Worm (Caenorhabditis elegans) whole organism, late embryonic: ENCODE results near the gene aat-3.

Experiments used
- C38D4.7 ChIP-seq: fragments of 200-800 bp; sonication (Bioruptor generic); optimal IDR thresholded peaks from 2 replicates; lab custom pipeline; 2018; ENCODE audit warnings: mild to moderate bottlenecking, missing genetic modification characterization, moderate library complexity, missing compliant biosample characterization
- ceh-24 ChIP-seq: sonication (generic microtip); optimal IDR thresholded peaks from 2 replicates; lab custom pipeline; 2016; ENCODE audit warnings: mild to moderate bottlenecking, missing genetic modification characterization, missing compliant biosample characterization
- ets-4 ChIP-seq: sonication (generic microtip); optimal IDR thresholded peaks from 2 replicates; lab custom pipeline; 2016; ENCODE audit warnings: missing genetic modification characterization, missing compliant biosample characterization
- fkh-10 ChIP-seq: fragments of 150-350 bp; optimal IDR thresholded peaks from 2 replicates; lab custom pipeline; 2014; ENCODE audit warnings: missing biosample characterization, missing genetic modification reagents, missing genetic modification characterization
- hlh-13 ChIP-seq: fragments of 200-800 bp; sonication (Bioruptor generic); optimal IDR thresholded peaks from 2 replicates; lab custom pipeline; 2018; ENCODE audit warnings: mild to moderate bottlenecking, missing genetic modification characterization, missing compliant biosample characterization
- nhr-11 ChIP-seq: fragments of 150-350 bp; optimal IDR thresholded peaks from 2 replicates; lab custom pipeline; 2014; ENCODE audit warnings: missing biosample characterization, missing genetic modification characterization
- pag-3 ChIP-seq: sonication (generic microtip); optimal IDR thresholded peaks from 2 replicates; lab custom pipeline; 2016; ENCODE audit warnings: missing compliant biosample characterization, missing genetic modification characterization, borderline replicate concordance
- pat-9 ChIP-seq: fragments of 200-800 bp; sonication (Bioruptor generic); optimal IDR thresholded peaks from 2 replicates; lab custom pipeline; 2018; ENCODE audit warnings: mild to moderate bottlenecking, missing genetic modification characterization, moderate library complexity, missing compliant biosample characterization
- ref-2 ChIP-seq: sonication (generic microtip); optimal IDR thresholded peaks from 2 replicates; lab custom pipeline; 2016; ENCODE audit warnings: missing genetic modification characterization, missing compliant biosample characterization
- rnt-1 ChIP-seq: sonication (generic microtip); optimal IDR thresholded peaks from 2 replicates; lab custom pipeline; 2016; ENCODE audit warnings: missing genetic modification characterization, missing compliant biosample characterization
- syd-9 ChIP-seq: sonication (generic microtip); optimal IDR thresholded peaks from 2 replicates; lab custom pipeline; 2016; ENCODE audit warnings: mild to moderate bottlenecking, missing genetic modification characterization, moderate library complexity, missing compliant biosample characterization
- ttx-3 ChIP-seq: sonication (generic microtip); optimal IDR thresholded peaks from 2 replicates; lab custom pipeline; 2016; ENCODE audit warnings: missing genetic modification reagents, missing genetic modification characterization, missing compliant biosample characterization

DNA sequence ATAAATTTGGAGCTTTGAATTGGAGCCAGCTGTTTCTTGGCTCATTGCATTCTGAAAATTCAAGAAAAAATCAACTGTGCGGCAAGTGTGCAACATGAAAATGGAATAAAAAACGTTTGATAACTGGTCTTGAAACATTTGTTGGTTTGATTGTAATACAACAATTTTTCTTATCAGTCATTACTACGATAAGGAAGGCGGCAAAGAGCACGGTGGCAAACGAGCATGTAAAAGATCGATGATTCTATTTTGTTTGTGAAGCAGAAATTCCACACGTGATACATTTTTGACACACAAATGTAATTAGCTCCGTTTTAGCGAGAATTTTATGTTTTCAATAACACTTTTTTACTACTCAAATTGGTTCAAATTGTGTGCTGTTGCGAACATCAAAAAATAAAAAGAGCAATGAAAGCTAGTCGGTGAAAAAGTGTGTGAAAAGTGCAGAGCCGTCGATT is 28.5 kb downstream of the aat-3 start, which contains the start of gene H01M10.1:
- no peak for TF ChIP-seq nhr-11 (tag; lab: Kevin White, UChicago)
- no peak for TF ChIP-seq ets-4 (tag; lab: Kevin White, UChicago)
- TF ChIP-seq fkh-10: no peak
- TF ChIP-seq hlh-13 (GFP tag; lab: Kevin White, UChicago): no peak
- TF ChIP-seq rnt-1: no peak
- no peak for TF ChIP-seq ceh-24 (tag; lab: Kevin White, UChicago)
- TF ChIP-seq pat-9 (tag; lab: Kevin White, UChicago): no peak
- no peak for TF ChIP-seq ttx-3 (tag; lab: Kevin White, UChicago)
- TF ChIP-seq C38D4.7 (GFP tag; lab: Kevin White, UChicago): no peak
- no peak for TF ChIP-seq syd-9 (tag; lab: Kevin White, UChicago)
- TF ChIP-seq pag-3 (tag; lab: Kevin White, UChicago): no peak
- TF ChIP-seq ref-2: no peak
